Worm (Caenorhabditis elegans) whole organism, L2 larva: ENCODE results near the gene tmed-1.

Experiments
- ZK546.5 ChIP-seq: sonication (generic microtip); optimal IDR thresholded peaks from 2 replicates; lab custom pipeline; 2017; ENCODE audit warnings: missing biosample characterization, missing genetic modification characterization
- aly-2 ChIP-seq: fragments of 150-350 bp; optimal IDR thresholded peaks from 2 replicates; lab custom pipeline; 2014; ENCODE audit warnings: missing biosample characterization, missing genetic modification characterization
- ceh-16 ChIP-seq: fragments of 150-350 bp; optimal IDR thresholded peaks from 2 replicates; lab custom pipeline; 2014; ENCODE audit warnings: missing biosample characterization, missing genetic modification characterization
- fos-1 ChIP-seq: fragments of 150-350 bp; optimal IDR thresholded peaks from 2 replicates; lab custom pipeline; 2014; ENCODE audit warnings: missing biosample characterization, missing genetic modification characterization
- lin-11 ChIP-seq: fragments of 150-350 bp; sonication (generic microtip); optimal IDR thresholded peaks from 2 replicates; lab custom pipeline; 2014; ENCODE audit warnings: missing biosample characterization, missing genetic modification characterization, inconsistent platforms, mixed read lengths
- lsy-2 ChIP-seq, 2 experiments: fragments of 150-350 bp in 1 of 2; sonication (generic microtip) in 1 of 2; optimal IDR thresholded peaks; 2 replicates each; lab custom pipeline; 2014 to 2017; ENCODE audit warnings: missing biosample characterization in 2 of 2, missing genetic modification characterization in 2 of 2
- nhr-11 ChIP-seq: fragments of 150-350 bp; optimal IDR thresholded peaks from 2 replicates; lab custom pipeline; 2014; ENCODE audit warnings: missing biosample characterization, missing genetic modification characterization
- nhr-237 ChIP-seq: fragments of 150-350 bp; optimal IDR thresholded peaks from 2 replicates; lab custom pipeline; 2014; ENCODE audit warnings: missing biosample characterization, missing genetic modification characterization
- nhr-25 ChIP-seq: fragments of 150-350 bp; sonication (generic microtip); optimal IDR thresholded peaks from 3 replicates; lab custom pipeline; 2014; ENCODE audit warnings: missing biosample characterization, missing genetic modification characterization
- nhr-77 ChIP-seq: fragments of 150-350 bp; optimal IDR thresholded peaks from 2 replicates; lab custom pipeline; 2014; ENCODE audit warnings: missing biosample characterization, missing genetic modification characterization
- unc-39 ChIP-seq: fragments of 150-350 bp; optimal IDR thresholded peaks from 2 replicates; lab custom pipeline; 2014; ENCODE audit warnings: missing biosample characterization, missing genetic modification characterization
- unc-62 ChIP-seq: fragments of 150-350 bp; optimal IDR thresholded peaks from 2 replicates; lab custom pipeline; 2014; ENCODE audit warnings: missing biosample characterization, missing genetic modification reagents, missing genetic modification characterization
- ztf-4 ChIP-seq: fragments of 150-350 bp; optimal IDR thresholded peaks from 2 replicates; lab custom pipeline; 2014; ENCODE audit warnings: missing biosample characterization, missing genetic modification characterization

DNA sequence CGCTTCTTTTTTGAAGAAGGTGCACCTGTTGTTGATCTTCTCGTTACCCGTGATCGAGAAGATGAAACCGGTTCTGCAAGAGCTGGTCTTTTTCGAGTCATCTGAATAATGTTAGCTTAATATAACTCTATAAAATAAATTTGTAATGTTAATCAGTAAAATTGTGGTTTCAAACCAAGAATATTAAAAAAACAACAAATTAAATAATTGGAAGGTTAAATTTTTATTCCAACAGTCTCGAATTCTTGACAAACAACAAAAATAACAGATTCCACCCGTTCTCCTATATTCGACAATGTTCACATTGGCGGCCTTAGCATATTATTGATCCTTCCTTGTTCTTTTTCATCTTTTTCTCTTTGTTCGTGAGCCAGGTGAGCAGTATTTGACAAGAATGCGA lies 14.2 kb upstream of the tmed-1 start, which contains the start of gene mig-32:
- no peak for TF ChIP-seq unc-39 (tag; lab: Kevin White, UChicago)
- TF ChIP-seq nhr-25 (tag; lab: Kevin White, UChicago): no peak
- no peak for TF ChIP-seq aly-2
- no peak for TF ChIP-seq ztf-4 (tag; lab: Kevin White, UChicago)
- TF ChIP-seq lsy-2 (tag; optimal IDR thresholded peaks at IDR 0.05; lab: Kevin White, UChicago): no peak
- TF ChIP-seq ceh-16: no peak
- no peak for TF ChIP-seq nhr-11 (tag; lab: Kevin White, UChicago)
- no peak for TF ChIP-seq nhr-77
- no peak for TF ChIP-seq fos-1 (tag; lab: Kevin White, UChicago)
- no peak for TF ChIP-seq nhr-237 (tag; lab: Kevin White, UChicago)
- TF ChIP-seq lin-11 (tag; lab: Kevin White, UChicago): no peak
- no peak for TF ChIP-seq unc-62
- no peak for TF ChIP-seq ZK546.5 (tag; lab: Kevin White, UChicago)
